Fruit fly (Drosophila melanogaster): ENCODE results near the gene Rbbp5.

dm6 chr3L:20375467-20375866, 27.7 kb upstream of the Rbbp5 start:
- TF ChIP-seq pan (optimal IDR thresholded peaks at IDR 0.05) (no peak), br (GFP tag; optimal IDR thresholded peaks at IDR 0.05) (no peak), Hr78 (GFP tag; optimal IDR thresholded peaks at IDR 0.05) (no peak), rgr (GFP tag; optimal IDR thresholded peaks at IDR 0.05) (no peak), ey (GFP tag; optimal IDR thresholded peaks at IDR 0.05) (no peak), Dfd (GFP tag; optimal IDR thresholded peaks at IDR 0.05) (no peak), usp (GFP tag; optimal IDR thresholded peaks at IDR 0.05) (no peak), OdsH (GFP tag; optimal IDR thresholded peaks at IDR 0.05) (no peak), dl (GFP tag; optimal IDR thresholded peaks at IDR 0.05; ENCODE audit: insufficient read depth in 1 of 2, partially characterized antibody in 2 of 2) (no peak), CG32264 (GFP tag; optimal IDR thresholded peaks at IDR 0.05) (no peak), Abd-B (GFP tag; optimal IDR thresholded peaks at IDR 0.05) (no peak), dmrt93B (GFP tag; optimal IDR thresholded peaks at IDR 0.05) (no peak)
